Worm (Caenorhabditis elegans) whole organism, L2 larva: ENCODE measurements around the gene nhr-189.

Experiments
- ama-1 ChIP-seq: fragments of 150-350 bp; optimal IDR thresholded peaks from 2 replicates; lab custom pipeline; 2018; ENCODE audit warnings: inconsistent platforms
- blmp-1 ChIP-seq: sonication (generic microtip); optimal IDR thresholded peaks from 2 replicates; lab custom pipeline; 2017; ENCODE audit warnings: missing genetic modification characterization, mild to moderate bottlenecking, missing compliant biosample characterization, antibody characterized with exemption, moderate library complexity; ENCODE audit not compliant: insufficient read depth
- dmd-4 ChIP-seq: sonication (generic microtip); optimal IDR thresholded peaks from 2 replicates; lab custom pipeline; 2017; ENCODE audit warnings: missing biosample characterization, missing genetic modification characterization
- elt-3 ChIP-seq: sonication (generic microtip); optimal IDR thresholded peaks from 2 replicates; lab custom pipeline; 2017; ENCODE audit warnings: missing biosample characterization, missing genetic modification characterization
- fos-1 ChIP-seq: fragments of 150-350 bp; optimal IDR thresholded peaks from 2 replicates; lab custom pipeline; 2014; ENCODE audit warnings: missing biosample characterization, missing genetic modification characterization
- lin-13 ChIP-seq: fragments of 150-350 bp; optimal IDR thresholded peaks from 2 replicates; lab custom pipeline; 2014; ENCODE audit warnings: missing biosample characterization, missing genetic modification reagents, missing genetic modification characterization
- lin-39 ChIP-seq: fragments of 150-350 bp; optimal IDR thresholded peaks from 2 replicates; lab custom pipeline; 2014; ENCODE audit warnings: missing biosample characterization, missing genetic modification reagents, missing genetic modification characterization
- nhr-21 ChIP-seq: fragments of 150-350 bp; optimal IDR thresholded peaks from 2 replicates; lab custom pipeline; 2014; ENCODE audit warnings: missing biosample characterization, missing genetic modification characterization
- nhr-77 ChIP-seq: fragments of 150-350 bp; optimal IDR thresholded peaks from 2 replicates; lab custom pipeline; 2014; ENCODE audit warnings: missing biosample characterization, missing genetic modification characterization
- ztf-11 ChIP-seq: sonication (generic microtip); optimal IDR thresholded peaks from 2 replicates; lab custom pipeline; 2017; ENCODE audit warnings: missing biosample characterization, missing genetic modification characterization

ce11 chrV:3868905-3869304, 8.9 kb upstream of the nhr-189 start, which contains the start of gene nhr-157:
- no peak for TF ChIP-seq nhr-77
- TF ChIP-seq dmd-4 (tag; lab: Kevin White, UChicago) = no peak
- no peak for TF ChIP-seq fos-1 (tag; lab: Kevin White, UChicago)
- no peak for TF ChIP-seq ama-1 (lab: Kevin White, UChicago)
- TF ChIP-seq ztf-11 (tag; lab: Kevin White, UChicago) = no peak
- no peak for TF ChIP-seq nhr-21
- TF ChIP-seq lin-13 (GFP tag; lab: Kevin White, UChicago) = no peak
- TF ChIP-seq elt-3 (tag; lab: Kevin White, UChicago) = no peak
- TF ChIP-seq lin-39 = no peak
- TF ChIP-seq blmp-1 (tag; lab: Kevin White, UChicago) = no peak
